Fruit fly (Drosophila melanogaster): ENCODE data around the gene CG31115.

- TF ChIP-seq Hmx (GFP tag; optimal IDR thresholded peaks at IDR 0.05) (no peak), CG1647 (GFP tag; optimal IDR thresholded peaks at IDR 0.05) (no peak), unpg (GFP tag; optimal IDR thresholded peaks at IDR 0.05) (no peak), CG1832 (GFP tag; optimal IDR thresholded peaks at IDR 0.05) (no peak), Hr78 (GFP tag; optimal IDR thresholded peaks at IDR 0.05) (no peak), Myb (GFP tag; optimal IDR thresholded peaks at IDR 0.05) (no peak)
Observed at dm6 chr3R:25056488-25057157, 19.9 kb downstream of the CG31115 start.
